Worm (Caenorhabditis elegans): ENCODE data around the gene F28H6.6.
A peak's percentile ranks its signal among the peaks of the same experiment; 100 is the strongest.

Gene F28H6.6

ce11 chrX:14101986-14102385 lies 23.7 kb downstream of the F28H6.6 start, which contains the start of gene F16B12.6:
F16B12.6 (plus strand) TSS chrX:14102316.
- no peak for TF ChIP-seq elt-1 (tag; optimal IDR thresholded peaks at IDR 0.05; ENCODE audit: borderline replicate concordance, insufficient read depth)
- TF ChIP-seq unc-62 (GFP tag; optimal IDR thresholded peaks at IDR 0.05), result peak; percentile 52
- TF ChIP-seq nhr-12 (tag; optimal IDR thresholded peaks at IDR 0.05), result no peak
- TF ChIP-seq elt-3 (tag; optimal IDR thresholded peaks at IDR 0.05), result no peak
- peak; percentile 57 for TF ChIP-seq nhr-237 (tag; optimal IDR thresholded peaks at IDR 0.05)
- TF ChIP-seq nhr-76 (tag; optimal IDR thresholded peaks at IDR 0.05), result no peak
- peak; percentile 21 for TF ChIP-seq M03D4.4 (tag; optimal IDR thresholded peaks at IDR 0.05)
- TF ChIP-seq ztf-11 (tag; optimal IDR thresholded peaks at IDR 0.05), result no peak
- TF ChIP-seq ceh-39 (tag; optimal IDR thresholded peaks at IDR 0.05), result peak; percentile 94
- TF ChIP-seq tbx-8 (GFP tag; optimal IDR thresholded peaks at IDR 0.05), result peak; percentile 26
- no peak for TF ChIP-seq blmp-1 (tag; optimal IDR thresholded peaks at IDR 0.05)
- no peak for TF ChIP-seq lin-32 (GFP tag; optimal IDR thresholded peaks at IDR 0.05)
- TF ChIP-seq mls-2 (tag; optimal IDR thresholded peaks at IDR 0.05), result peak; percentile 26
- TF ChIP-seq zip-8 (tag; optimal IDR thresholded peaks at IDR 0.05), result no peak
- peak; percentile 93 for TF ChIP-seq pha-4 (tag; optimal IDR thresholded peaks at IDR 0.05)
- TF ChIP-seq unc-39 (tag; optimal IDR thresholded peaks at IDR 0.05), result no peak
- TF ChIP-seq cnd-1 (tag; optimal IDR thresholded peaks at IDR 0.05), result no peak
- peak; percentile 58 for TF ChIP-seq nhr-2 (tag; optimal IDR thresholded peaks at IDR 0.05)
- peak; percentile 87 for TF ChIP-seq lin-13 (tag; optimal IDR thresholded peaks at IDR 0.05)
- peak; percentile 75 for TF ChIP-seq hlh-1 (tag; optimal IDR thresholded peaks at IDR 0.05)
- TF ChIP-seq sem-2 (GFP tag; optimal IDR thresholded peaks at IDR 0.05), result no peak
- TF ChIP-seq flh-1 (GFP tag; optimal IDR thresholded peaks at IDR 0.05), result no peak
- TF ChIP-seq ceh-83 (GFP tag; optimal IDR thresholded peaks at IDR 0.05), result no peak
- peak; percentile 65 for TF ChIP-seq sptf-1 (tag; optimal IDR thresholded peaks at IDR 0.05)
- TF ChIP-seq nhr-28 (tag; optimal IDR thresholded peaks at IDR 0.05), result no peak
- TF ChIP-seq snpc-4 (tag; optimal IDR thresholded peaks at IDR 0.05), result no peak
- no peak for TF ChIP-seq bed-3 (GFP tag; optimal IDR thresholded peaks at IDR 0.05)
- TF ChIP-seq ces-1 (GFP tag; optimal IDR thresholded peaks at IDR 0.05), result peak; percentile 39
- TF ChIP-seq mep-1 (tag; optimal IDR thresholded peaks at IDR 0.05), result peak; percentile 86
- TF ChIP-seq lsy-2 (tag; optimal IDR thresholded peaks at IDR 0.05), result peak; percentile 72
- TF ChIP-seq ham-2 (GFP tag; optimal IDR thresholded peaks at IDR 0.05), result no peak
- peak; percentile 15 for TF ChIP-seq drap-1 (GFP tag; optimal IDR thresholded peaks at IDR 0.05)
- TF ChIP-seq unc-120 (tag; optimal IDR thresholded peaks at IDR 0.05; ENCODE audit: poor library complexity, severe bottlenecking), result peak; percentile 32
- no peak for TF ChIP-seq mab-5 (tag; optimal IDR thresholded peaks at IDR 0.05)
- TF ChIP-seq ceh-43 (GFP tag; optimal IDR thresholded peaks at IDR 0.05), result no peak

- TF ChIP-seq nhr-237 (tag; optimal IDR thresholded peaks at IDR 0.05), result no peak
- TF ChIP-seq unc-39 (tag; optimal IDR thresholded peaks at IDR 0.05), result no peak
- TF ChIP-seq pha-4 (tag; optimal IDR thresholded peaks at IDR 0.05), result peak; percentile 14
- TF ChIP-seq cnd-1 (tag; optimal IDR thresholded peaks at IDR 0.05), result no peak
Measured at ce11 chrX:14098618-14099118, 27.0 kb downstream of the F28H6.6 start, which contains the start of gene F16B12.4. F16B12.4 (minus strand) TSS chrX:14098668.

ce11 chrX:14090990-14091389 lies 34.7 kb downstream of the F28H6.6 start:
- TF ChIP-seq ceh-43 (GFP tag; optimal IDR thresholded peaks at IDR 0.05) (no peak), pha-4 (tag; optimal IDR thresholded peaks at IDR 0.05) (no peak), unc-120 (tag; optimal IDR thresholded peaks at IDR 0.05; ENCODE audit: poor library complexity, severe bottlenecking) (no peak), unc-62 (GFP tag; optimal IDR thresholded peaks at IDR 0.05) (no peak), ztf-11 (tag; optimal IDR thresholded peaks at IDR 0.05) (no peak), nhr-2 (tag; optimal IDR thresholded peaks at IDR 0.05) (no peak), nhr-28 (tag; optimal IDR thresholded peaks at IDR 0.05) (no peak), nhr-12 (tag; optimal IDR thresholded peaks at IDR 0.05) (no peak), drap-1 (GFP tag; optimal IDR thresholded peaks at IDR 0.05) (no peak), bed-3 (GFP tag; optimal IDR thresholded peaks at IDR 0.05) (no peak), nhr-76 (tag; optimal IDR thresholded peaks at IDR 0.05) (no peak), lin-32 (GFP tag; optimal IDR thresholded peaks at IDR 0.05) (no peak), flh-1 (GFP tag; optimal IDR thresholded peaks at IDR 0.05) (no peak), hlh-1 (tag; optimal IDR thresholded peaks at IDR 0.05) (no peak), ceh-83 (GFP tag; optimal IDR thresholded peaks at IDR 0.05) (no peak), mep-1 (tag; optimal IDR thresholded peaks at IDR 0.05) (no peak)

Measured in whole organism, mixed stage, embryonic.